Fruit fly (Drosophila melanogaster) whole organism, embryonic: Measurements from ENCODE around the gene CG31807.

Source experiments
- ATbp ChIP-seq: fragments of 200-800 bp; sonication (Bioruptor generic); optimal IDR thresholded peaks from 2 replicates; lab custom pipeline; 2017; ENCODE audit warnings: missing biosample characterization, mild to moderate bottlenecking, missing genetic modification characterization, missing genetic modification reagents
- Asciz ChIP-seq: fragments of 200-800 bp; sonication (Bioruptor generic); optimal IDR thresholded peaks from 2 replicates; lab custom pipeline; 2017; ENCODE audit warnings: missing biosample characterization, mild to moderate bottlenecking, missing genetic modification characterization, missing genetic modification reagents
- C15 ChIP-seq: fragments of 200-800 bp; sonication (Bioruptor generic); IDR thresholded peaks from 3 replicates; pipeline ENCODE4 v1.3.6; 2022; ENCODE audit warnings: missing biosample characterization, missing genetic modification characterization
- CG10979 ChIP-seq: fragments of 200-800 bp; sonication (Bioruptor generic); optimal IDR thresholded peaks from 2 replicates; lab custom pipeline; 2018; ENCODE audit warnings: missing biosample characterization, mild to moderate bottlenecking, missing genetic modification characterization, moderate library complexity
- CG12071 ChIP-seq: fragments of 200-800 bp; sonication (Bioruptor generic); optimal IDR thresholded peaks from 3 replicates; lab custom pipeline; 2018; ENCODE audit warnings: missing biosample characterization, mild to moderate bottlenecking, missing genetic modification characterization
- CG12236 ChIP-seq: fragments of 200-800 bp; sonication (Bioruptor generic); optimal IDR thresholded peaks from 2 replicates; lab custom pipeline; 2016; ENCODE audit warnings: missing biosample characterization, missing genetic modification characterization
- CG1233 ChIP-seq: fragments of 200-800 bp; sonication (Bioruptor generic); optimal IDR thresholded peaks from 4 replicates; lab custom pipeline; 2018; ENCODE audit warnings: missing biosample characterization, mild to moderate bottlenecking, missing genetic modification characterization
- CG14860 ChIP-seq: fragments of 200-800 bp; sonication (Bioruptor generic); IDR thresholded peaks from 3 replicates; pipeline ENCODE4 v1.3.6; 2022; ENCODE audit warnings: missing biosample characterization, missing genetic modification characterization; ENCODE audit not compliant: partially characterized antibody
- CG17359 ChIP-seq: fragments of 200-800 bp; sonication (Bioruptor generic); optimal IDR thresholded peaks from 3 replicates; lab custom pipeline; 2018; ENCODE audit warnings: missing biosample characterization, mild to moderate bottlenecking, missing genetic modification characterization, moderate library complexity
- CG17612 ChIP-seq: fragments of 200-800 bp; sonication (Bioruptor generic); IDR thresholded peaks from 2 replicates; pipeline ENCODE4 v1.3.6; 2022; ENCODE audit warnings: missing biosample characterization, missing genetic modification characterization
- CG30431 ChIP-seq: fragments of 200-800 bp; sonication (Bioruptor generic); optimal IDR thresholded peaks from 2 replicates; lab custom pipeline; 2017; ENCODE audit warnings: missing biosample characterization, missing genetic modification characterization
- CG3065 ChIP-seq: fragments of 200-800 bp; sonication (Bioruptor generic); optimal IDR thresholded peaks from 2 replicates; lab custom pipeline; 2016; ENCODE audit warnings: missing biosample characterization, missing genetic modification characterization
- CG8281 ChIP-seq: fragments of 200-800 bp; sonication (Bioruptor generic); optimal IDR thresholded peaks from 2 replicates; lab custom pipeline; 2018; ENCODE audit warnings: missing biosample characterization, mild to moderate bottlenecking, missing genetic modification characterization, moderate library complexity
- CG9609 ChIP-seq: fragments of 200-800 bp; sonication (Bioruptor generic); optimal IDR thresholded peaks from 3 replicates; lab custom pipeline; 2016; ENCODE audit warnings: missing biosample characterization, missing genetic modification characterization
- CG9876 ChIP-seq: fragments of 200-800 bp; sonication (Bioruptor generic); optimal IDR thresholded peaks from 2 replicates; lab custom pipeline; 2016; ENCODE audit warnings: missing biosample characterization, missing genetic modification characterization
- CoRest ChIP-seq: fragments of 200-800 bp; sonication (Bioruptor generic); optimal IDR thresholded peaks from 3 replicates; lab custom pipeline; 2018; ENCODE audit warnings: missing biosample characterization, mild to moderate bottlenecking, missing genetic modification characterization, moderate library complexity
- Dip2 ChIP-seq: fragments of 200-800 bp; sonication (Bioruptor generic); IDR thresholded peaks from 2 replicates; pipeline ENCODE4 v1.3.6; 2022; ENCODE audit warnings: missing biosample characterization, missing genetic modification characterization
- Doc2 ChIP-seq: fragments of 200-800 bp; sonication (Bioruptor generic); IDR thresholded peaks from 2 replicates; pipeline ENCODE4 v1.3.6; 2022; ENCODE audit warnings: missing biosample characterization, missing genetic modification characterization
- Dref ChIP-seq: fragments of 200-800 bp; sonication (Bioruptor generic); IDR thresholded peaks from 2 replicates; pipeline ENCODE4 v1.3.6; 2022; ENCODE audit warnings: missing biosample characterization, missing genetic modification characterization
- Drgx ChIP-seq: fragments of 200-800 bp; sonication (Bioruptor generic); IDR thresholded peaks from 2 replicates; pipeline ENCODE4 v1.3.6; 2022; ENCODE audit warnings: missing biosample characterization, missing genetic modification characterization
- Elba2 ChIP-seq: fragments of 200-800 bp; sonication (Bioruptor generic); optimal IDR thresholded peaks from 3 replicates; lab custom pipeline; 2016; ENCODE audit warnings: missing biosample characterization, missing genetic modification characterization
- Ets65A ChIP-seq: fragments of 200-800 bp; sonication (Bioruptor generic); peaks from one replicate; lab custom pipeline; 2016; ENCODE audit warnings: missing biosample characterization, missing genetic modification characterization
- Ets97D ChIP-seq: fragments of 200-800 bp; sonication (Bioruptor generic); optimal IDR thresholded peaks from 3 replicates; lab custom pipeline; 2016; ENCODE audit warnings: missing biosample characterization, missing genetic modification characterization
- Fer1 ChIP-seq: fragments of 200-800 bp; sonication (Bioruptor generic); optimal IDR thresholded peaks from 2 replicates; lab custom pipeline; 2017; ENCODE audit warnings: missing biosample characterization, mild to moderate bottlenecking, missing genetic modification characterization
- Gug ChIP-seq: fragments of 200-800 bp; sonication (Bioruptor generic); IDR thresholded peaks from 4 replicates; pipeline ENCODE4 v1.3.6; 2022; ENCODE audit warnings: missing biosample characterization, missing genetic modification characterization
- H15 ChIP-seq: fragments of 200-800 bp; sonication (Bioruptor generic); IDR thresholded peaks from 3 replicates; pipeline ENCODE4 v1.3.6; 2022; ENCODE audit warnings: missing biosample characterization, missing genetic modification characterization
- Hey ChIP-seq: fragments of 200-800 bp; sonication (Bioruptor generic); optimal IDR thresholded peaks from 3 replicates; lab custom pipeline; 2018; ENCODE audit warnings: missing biosample characterization, mild to moderate bottlenecking, missing genetic modification characterization
- MBD-R2 ChIP-seq: fragments of 200-800 bp; sonication (Bioruptor generic); IDR thresholded peaks from 2 replicates; pipeline ENCODE4 v1.3.6; 2022; ENCODE audit warnings: missing biosample characterization, missing genetic modification characterization
- MESR4 ChIP-seq: fragments of 200-800 bp; sonication (Bioruptor generic); optimal IDR thresholded peaks from 2 replicates; lab custom pipeline; 2018; ENCODE audit warnings: missing biosample characterization, mild to moderate bottlenecking, missing genetic modification characterization, moderate library complexity
- Max ChIP-seq: fragments of 200-800 bp; sonication (Bioruptor generic); optimal IDR thresholded peaks from 2 replicates; lab custom pipeline; 2016; ENCODE audit warnings: missing biosample characterization, mild to moderate bottlenecking, missing genetic modification characterization
- Opbp ChIP-seq: fragments of 200-800 bp; sonication (Bioruptor generic); IDR thresholded peaks from 3 replicates; pipeline ENCODE4 v1.3.6; 2022; ENCODE audit warnings: missing biosample characterization, missing genetic modification characterization; ENCODE audit not compliant: partially characterized antibody
- Sox102F ChIP-seq: fragments of 200-800 bp; sonication (Bioruptor generic); optimal IDR thresholded peaks from 2 replicates; lab custom pipeline; 2018; ENCODE audit warnings: missing biosample characterization, mild to moderate bottlenecking, missing genetic modification characterization, moderate library complexity
- Trl ChIP-seq, 3 experiments: fragments of >200 bp in 2 of 3; fragments of 200-800 bp in 1 of 3; sonication (Bioruptor generic) in 1 of 3; optimal IDR thresholded peaks; 2 replicates in 1 of 3; 3 replicates in 2 of 3; lab custom pipeline; 2016 to 2017; ENCODE audit warnings: missing biosample characterization in 1 of 3, missing genetic modification characterization in 1 of 3
- bsh ChIP-seq, 2 experiments: fragments of 200-800 bp; sonication (Bioruptor generic); optimal IDR thresholded peaks; 2 replicates each; lab custom pipeline; 2017 to 2018; ENCODE audit warnings: mild to moderate bottlenecking in 2 of 2, missing biosample characterization in 2 of 2, missing genetic modification characterization in 2 of 2, moderate library complexity in 1 of 2
- corto ChIP-seq: fragments of 200-800 bp; sonication (Bioruptor generic); optimal IDR thresholded peaks from 2 replicates; lab custom pipeline; 2016; ENCODE audit warnings: missing biosample characterization, mild to moderate bottlenecking, missing genetic modification characterization, moderate library complexity
- dimm ChIP-seq: fragments of 200-800 bp; sonication (Bioruptor generic); IDR thresholded peaks from 2 replicates; pipeline ENCODE4 v1.3.6; 2022; ENCODE audit warnings: missing biosample characterization, missing genetic modification characterization
- emc ChIP-seq: fragments of 200-800 bp; sonication (Bioruptor generic); optimal IDR thresholded peaks from 2 replicates; lab custom pipeline; 2016; ENCODE audit warnings: missing biosample characterization, missing genetic modification characterization
- grau ChIP-seq: fragments of 200-800 bp; optimal IDR thresholded peaks from 3 replicates; lab custom pipeline; 2019; ENCODE audit warnings: missing biosample characterization, mild to moderate bottlenecking, missing genetic modification characterization, moderate library complexity
- gsb ChIP-seq: fragments of 200-800 bp; sonication (Bioruptor generic); IDR thresholded peaks from 2 replicates; pipeline ENCODE4 v1.3.6; 2022; ENCODE audit warnings: missing biosample characterization, missing genetic modification characterization
- luna ChIP-seq: fragments of 200-800 bp; sonication (Bioruptor generic); optimal IDR thresholded peaks from 2 replicates; lab custom pipeline; 2016; ENCODE audit warnings: missing biosample characterization, missing genetic modification characterization
- maf-S ChIP-seq: fragments of 200-800 bp; sonication (Bioruptor generic); optimal IDR thresholded peaks from 2 replicates; lab custom pipeline; 2016; ENCODE audit warnings: missing biosample characterization, missing genetic modification characterization
- mirr ChIP-seq: fragments of 200-800 bp; sonication (Bioruptor generic); optimal IDR thresholded peaks from 3 replicates; lab custom pipeline; 2018; ENCODE audit warnings: missing biosample characterization, mild to moderate bottlenecking, missing genetic modification characterization
- pho ChIP-seq: fragments of 200-800 bp; sonication (Bioruptor generic); optimal IDR thresholded peaks from 2 replicates; lab custom pipeline; 2016; ENCODE audit warnings: missing biosample characterization, missing genetic modification characterization
- repo ChIP-seq: fragments of 200-800 bp; sonication (Bioruptor generic); optimal IDR thresholded peaks from 2 replicates; lab custom pipeline; 2016; ENCODE audit warnings: missing biosample characterization, missing genetic modification characterization
- sc ChIP-seq, 3 experiments: fragments of >200 bp in 2 of 3; fragments of 200-800 bp in 1 of 3; sonication (Bioruptor generic) in 1 of 3; optimal IDR thresholded peaks; 2 replicates in 2 of 3; 3 replicates in 1 of 3; lab custom pipeline; 2017; ENCODE audit warnings: mild to moderate bottlenecking in 1 of 3, missing biosample characterization in 1 of 3, missing genetic modification characterization in 1 of 3, missing genetic modification reagents in 1 of 3
- seq ChIP-seq: fragments of 200-800 bp; sonication (Bioruptor generic); IDR thresholded peaks from 2 replicates; pipeline ENCODE4 v1.3.6; 2022; ENCODE audit warnings: missing biosample characterization, missing genetic modification characterization
- shn ChIP-seq: fragments of 200-800 bp; sonication (Bioruptor generic); optimal IDR thresholded peaks from 3 replicates; lab custom pipeline; 2016; ENCODE audit warnings: missing biosample characterization, missing genetic modification characterization
- tio ChIP-seq: fragments of 200-800 bp; sonication (Bioruptor generic); optimal IDR thresholded peaks from 2 replicates; lab custom pipeline; 2017; ENCODE audit warnings: missing biosample characterization, missing genetic modification characterization, inconsistent platforms
- ttk ChIP-seq: fragments of 200-800 bp; sonication (Bioruptor generic); IDR thresholded peaks from 2 replicates; pipeline ENCODE4 v2.1.2; 2022; ENCODE audit warnings: missing biosample characterization, missing genetic modification characterization
- wdn ChIP-seq: fragments of 200-800 bp; sonication (Bioruptor generic); IDR thresholded peaks from 2 replicates; pipeline ENCODE4 v1.3.6; 2022; ENCODE audit warnings: missing biosample characterization, missing genetic modification characterization

Gene CG31807

dm6 chr2L:16656692-16657109, 27.1 kb downstream of the CG31807 start (continued):
- TF ChIP-seq CG9609 (peak; percentile 35), luna (GFP tag; lab: Kevin White, UChicago) (no peak), CG1233 (GFP tag; lab: Kevin White, UChicago) (peak; percentile 49), CG8281 (tag; lab: Kevin White, UChicago) (no peak), gsb (GFP tag; lab: Robert Waterston, UW) (no peak), bsh (GFP tag; optimal IDR thresholded peaks at IDR 0.05; lab: Kevin White, UChicago) (peak in 1 of 2 experiments; percentile 74), CG10979 (peak; percentile 51), Gug (GFP tag; lab: Robert Waterston, UW) (peak; percentile 53; the same call in 3 of the 4 replicates), dimm (no peak), Hey (tag; lab: Kevin White, UChicago) (no peak), CG12236 (no peak), wdn (peak; percentile 62; the same call in 1 of the 2 replicates), CG30431 (GFP tag; lab: Kevin White, UChicago) (peak; percentile 2), Max (GFP tag; lab: Kevin White, UChicago) (no peak), MESR4 (GFP tag; lab: Kevin White, UChicago) (no peak), CG17612 (GFP tag; lab: Robert Waterston, UW) (peak; percentile 47; the same call in 1 of the 2 replicates), Asciz (GFP tag; lab: Kevin White, UChicago) (peak; percentile 12), emc (no peak), Dref (GFP tag; lab: Robert Waterston, UW) (peak; percentile 35; the same call in 1 of the 2 replicates), Ets97D (GFP tag; lab: Kevin White, UChicago) (peak; percentile 58), CG17359 (tag; lab: Kevin White, UChicago) (no peak), Elba2 (no peak), CoRest (tag; lab: Kevin White, UChicago) (peak; percentile 86), Fer1 (GFP tag; lab: Kevin White, UChicago) (no peak), shn (peak; percentile 53), ttk (peak; percentile 74), MBD-R2 (GFP tag; lab: Robert Waterston, UW) (peak; percentile 51), tio (GFP tag; lab: Kevin White, UChicago) (no peak), ATbp (GFP tag; lab: Kevin White, UChicago) (no peak), Drgx (no peak), Trl (optimal IDR thresholded peaks at IDR 0.05; lab: Kevin White, UChicago) (no peak), Trl (GFP tag; optimal IDR thresholded peaks at IDR 0.05; lab: Kevin White, UChicago) (peak; percentile 15), C15 (GFP tag; lab: Robert Waterston, UW) (0 out of 3 replicates have a peak, but pooled peaks have one; percentile 54), mirr (no peak), CG9876 (GFP tag; lab: Kevin White, UChicago) (no peak), pho (GFP tag; lab: Kevin White, UChicago) (peak; percentile 65), repo (GFP tag; lab: Kevin White, UChicago) (no peak), CG12071 (GFP tag; lab: Kevin White, UChicago) (no peak), grau (tag; lab: Kevin White, UChicago) (peak; percentile 77), H15 (GFP tag; lab: Robert Waterston, UW) (peak; percentile 76; the same call in 2 of the 3 replicates), maf-S (GFP tag; lab: Kevin White, UChicago) (peak; percentile 22), Ets65A (peak; percentile 92), corto (GFP tag; lab: Kevin White, UChicago) (no peak), CG14860 (GFP tag; lab: Robert Waterston, UW) (no peak), Doc2 (GFP tag; lab: Robert Waterston, UW) (no peak), Sox102F (GFP tag; lab: Kevin White, UChicago) (peak; percentile 81), seq (GFP tag; lab: Robert Waterston, UW) (0 out of 2 replicates have a peak, but pooled peaks have one; percentile 29), Opbp (GFP tag; lab: Robert Waterston, UW) (no peak), Dip2 (no peak), CG3065 (GFP tag; lab: Kevin White, UChicago) (no peak), sc (optimal IDR thresholded peaks at IDR 0.05; lab: Kevin White, UChicago) (no peak), sc (GFP tag; optimal IDR thresholded peaks at IDR 0.05; lab: Kevin White, UChicago) (peak; percentile 37)
